Worm (Caenorhabditis elegans) whole organism, early embryonic: Measurements from ENCODE around the gene cest-7.

Experiments used
- B0310.2 ChIP-seq: sonication (generic microtip); optimal IDR thresholded peaks from 2 replicates; lab custom pipeline; 2016; ENCODE audit warnings: mild to moderate bottlenecking, missing genetic modification characterization, missing compliant biosample characterization
- F13C5.2 ChIP-seq: sonication (generic microtip); optimal IDR thresholded peaks from 2 replicates; lab custom pipeline; 2017; ENCODE audit warnings: mild to moderate bottlenecking, missing genetic modification characterization, inconsistent platforms, missing compliant biosample characterization
- aly-1 ChIP-seq: sonication (generic microtip); optimal IDR thresholded peaks from 2 replicates; lab custom pipeline; 2016; ENCODE audit warnings: missing genetic modification characterization, missing compliant biosample characterization
- ama-1 ChIP-seq: fragments of 150-350 bp; optimal IDR thresholded peaks from 2 replicates; lab custom pipeline; 2014
- ceh-13 ChIP-seq: fragments of 200-800 bp; sonication (Bioruptor generic); optimal IDR thresholded peaks from 2 replicates; lab custom pipeline; 2018; ENCODE audit warnings: mild to moderate bottlenecking, missing genetic modification characterization, missing compliant biosample characterization
- ceh-36 ChIP-seq: sonication (generic microtip); optimal IDR thresholded peaks from 2 replicates; lab custom pipeline; 2016; ENCODE audit warnings: missing genetic modification characterization, inconsistent platforms, missing compliant biosample characterization
- ets-7 ChIP-seq: sonication (generic microtip); optimal IDR thresholded peaks from 2 replicates; lab custom pipeline; 2016; ENCODE audit warnings: missing genotype, missing genetic modification characterization, missing compliant biosample characterization
- flt-1 ChIP-seq: fragments of 200-800 bp; sonication (Bioruptor generic); IDR thresholded peaks from 2 replicates; pipeline ENCODE4 v1.3.6; 2022; ENCODE audit warnings: missing genetic modification characterization, missing compliant biosample characterization
- hmbx-1 ChIP-seq: sonication (generic microtip); optimal IDR thresholded peaks from 2 replicates; lab custom pipeline; 2016; ENCODE audit warnings: mild to moderate bottlenecking, missing genetic modification characterization, missing compliant biosample characterization
- hmg-4 ChIP-seq: fragments of 200-800 bp; sonication (Bioruptor generic); optimal IDR thresholded peaks from 2 replicates; lab custom pipeline; 2018; ENCODE audit warnings: mild to moderate bottlenecking, missing genetic modification characterization, missing compliant biosample characterization
- hnd-1 ChIP-seq: sonication (generic microtip); optimal IDR thresholded peaks from 2 replicates; lab custom pipeline; 2016; ENCODE audit warnings: missing genetic modification characterization, missing compliant biosample characterization
- pes-1 ChIP-seq: fragments of 200-800 bp; sonication (Bioruptor generic); IDR thresholded peaks from 2 replicates; pipeline ENCODE4 v1.3.6; 2022; ENCODE audit warnings: missing genetic modification reagents, missing genetic modification characterization, missing compliant biosample characterization
- scrt-1 ChIP-seq: fragments of 200-800 bp; sonication (Bioruptor generic); IDR thresholded peaks from 2 replicates; pipeline ENCODE4 v1.3.6; 2022; ENCODE audit warnings: missing genetic modification characterization, missing compliant biosample characterization
- sea-1 ChIP-seq: fragments of 200-800 bp; sonication (Bioruptor generic); conservative IDR thresholded peaks from 2 replicates; pipeline ENCODE4 v1.3.6; 2022; ENCODE audit warnings: missing genetic modification characterization, missing compliant biosample characterization
- tbx-11 ChIP-seq: fragments of 200-800 bp; sonication (Bioruptor generic); IDR thresholded peaks from 2 replicates; pipeline ENCODE4 v1.3.6; 2022; ENCODE audit warnings: missing genetic modification characterization, missing compliant biosample characterization
- tbx-37 ChIP-seq: fragments of 200-800 bp; sonication (Bioruptor generic); conservative IDR thresholded peaks from 2 replicates; pipeline ENCODE4 v1.3.6; 2022; ENCODE audit warnings: missing genetic modification reagents, missing genetic modification characterization, missing compliant biosample characterization
- tra-4 ChIP-seq: sonication (generic microtip); optimal IDR thresholded peaks from 2 replicates; lab custom pipeline; 2017; ENCODE audit warnings: missing genetic modification characterization, missing compliant biosample characterization

Gene cest-7

DNA sequence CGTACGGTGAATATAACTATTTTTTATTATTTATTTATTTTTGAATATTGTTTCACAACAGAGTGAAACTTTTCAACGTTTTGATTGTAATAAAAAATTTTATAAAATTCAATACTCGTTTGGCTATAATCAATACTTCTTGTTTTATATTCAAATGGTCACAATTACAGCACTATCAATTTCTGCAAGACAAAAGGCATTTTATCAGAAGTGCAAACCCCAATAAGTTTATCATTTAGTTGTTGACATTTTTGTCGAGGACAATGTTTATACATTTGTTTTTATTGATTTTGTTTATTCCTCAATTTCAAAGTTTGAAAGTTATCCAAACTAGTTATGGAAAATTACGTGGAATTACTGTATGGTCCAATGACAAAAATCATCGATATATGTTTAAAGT, 3.8 kb upstream of the cest-7 start, which contains the start of gene cest-9.1:
cest-9.1 (plus strand) TSS at position 213 of the 400 bp plus-strand sequence.
- TF ChIP-seq hnd-1: no peak
- TF ChIP-seq tbx-11 (GFP tag; lab: Robert Waterston, UW): no peak
- TF ChIP-seq pes-1 (GFP tag; lab: Robert Waterston, UW): no peak
- no peak for TF ChIP-seq ceh-13 (GFP tag; lab: Kevin White, UChicago)
- TF ChIP-seq ets-7 (tag; lab: Kevin White, UChicago): no peak

ce11 chrX:12227130-12227529, 2.6 kb upstream of the cest-7 start:
- TF ChIP-seq B0310.2 (tag; lab: Kevin White, UChicago) (no peak), ama-1 (lab: Kevin White, UChicago) (no peak), tbx-11 (GFP tag; lab: Robert Waterston, UW) (no peak), tra-4 (tag; lab: Kevin White, UChicago) (no peak), ceh-36 (tag; lab: Kevin White, UChicago) (no peak), aly-1 (tag; lab: Kevin White, UChicago) (no peak), ceh-13 (GFP tag; lab: Kevin White, UChicago) (no peak), hmg-4 (no peak), tbx-37 (no peak), ets-7 (tag; lab: Kevin White, UChicago) (no peak), F13C5.2 (tag; lab: Kevin White, UChicago) (no peak)

DNA sequence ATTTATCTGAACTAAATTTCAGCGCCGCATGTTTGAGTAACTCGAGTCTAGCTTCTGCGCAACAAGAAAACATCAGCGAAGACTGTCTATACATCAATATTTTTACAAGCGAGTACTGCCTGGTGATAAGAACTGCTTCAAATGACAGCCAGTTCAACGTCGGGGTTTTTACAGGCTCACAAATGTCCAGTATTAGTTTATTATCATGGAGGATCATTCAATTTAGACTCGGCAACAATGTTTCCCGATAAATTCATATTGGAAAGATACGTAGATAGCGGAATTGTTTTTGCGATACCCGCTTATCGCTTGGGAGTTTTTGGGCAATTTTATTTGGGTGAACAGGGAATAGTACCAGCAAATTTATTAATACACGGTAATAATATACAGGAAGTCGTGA, 606 bp downstream of the cest-7 start:
- TF ChIP-seq scrt-1 (no peak), ets-7 (tag; lab: Kevin White, UChicago) (no peak), pes-1 (GFP tag; lab: Robert Waterston, UW) (no peak), ceh-13 (GFP tag; lab: Kevin White, UChicago) (no peak), tbx-11 (GFP tag; lab: Robert Waterston, UW) (no peak), F13C5.2 (tag; lab: Kevin White, UChicago) (no peak), tbx-37 (no peak), B0310.2 (tag; lab: Kevin White, UChicago) (no peak), flt-1 (GFP tag; lab: Robert Waterston, UW) (no peak), hmg-4 (no peak), aly-1 (tag; lab: Kevin White, UChicago) (no peak), ama-1 (lab: Kevin White, UChicago) (no peak), sea-1 (no peak), tra-4 (tag; lab: Kevin White, UChicago) (no peak), hnd-1 (no peak), hmbx-1 (no peak), ceh-36 (tag; lab: Kevin White, UChicago) (no peak)

ce11 chrX:12234424-12234823, 4.7 kb downstream of the cest-7 start:
- TF ChIP-seq sea-1 (no peak), B0310.2 (tag; lab: Kevin White, UChicago) (no peak), flt-1 (GFP tag; lab: Robert Waterston, UW) (no peak), tbx-37 (no peak), hmg-4 (no peak), aly-1 (tag; lab: Kevin White, UChicago) (no peak), ceh-36 (tag; lab: Kevin White, UChicago) (no peak), ama-1 (lab: Kevin White, UChicago) (no peak), ets-7 (tag; lab: Kevin White, UChicago) (no peak), ceh-13 (GFP tag; lab: Kevin White, UChicago) (no peak), hnd-1 (no peak), hmbx-1 (no peak), F13C5.2 (tag; lab: Kevin White, UChicago) (no peak)

DNA sequence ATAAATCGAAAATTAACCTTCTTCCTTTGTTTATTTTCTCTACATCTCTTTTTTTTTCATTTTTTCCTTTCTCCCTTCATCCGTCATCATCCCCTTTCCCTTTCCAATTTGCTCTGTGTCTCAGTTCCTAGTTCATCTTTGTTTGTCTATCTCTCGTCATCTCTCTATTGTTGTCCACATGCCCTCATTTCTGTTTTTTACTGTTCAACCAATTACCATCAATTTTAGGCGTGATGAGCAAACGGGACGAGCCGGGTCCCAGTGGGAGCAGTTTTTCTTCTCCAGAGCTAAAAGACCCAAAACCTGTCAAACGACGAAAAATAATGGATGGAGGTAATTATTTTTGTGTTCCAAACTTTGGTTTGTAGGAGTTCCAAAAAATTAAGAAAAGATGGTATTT, 5.6 kb downstream of the cest-7 start, which contains the start of gene C23H4.6:
C23H4.6 (plus strand) TSS at position 219 of the 400 bp plus-strand sequence.
- TF ChIP-seq flt-1 (GFP tag; lab: Robert Waterston, UW): no peak
- no peak for TF ChIP-seq tbx-37
- no peak for TF ChIP-seq ceh-36 (tag; lab: Kevin White, UChicago)
- TF ChIP-seq tbx-11 (GFP tag; lab: Robert Waterston, UW): no peak
- TF ChIP-seq F13C5.2 (tag; lab: Kevin White, UChicago): no peak

ce11 chrX:12241457-12241856, 11.7 kb downstream of the cest-7 start, which contains the start of gene cest-3:
cest-3 (plus strand) TSS chrX:12241646.
- TF ChIP-seq hnd-1: no peak
- TF ChIP-seq sea-1: no peak
- TF ChIP-seq tra-4 (tag; lab: Kevin White, UChicago): no peak
- no peak for TF ChIP-seq tbx-37
- TF ChIP-seq hmg-4: no peak
- TF ChIP-seq B0310.2 (tag; lab: Kevin White, UChicago): no peak
- no peak for TF ChIP-seq tbx-11 (GFP tag; lab: Robert Waterston, UW)
- no peak for TF ChIP-seq ama-1 (lab: Kevin White, UChicago)
- TF ChIP-seq hmbx-1: no peak
- TF ChIP-seq ets-7 (tag; lab: Kevin White, UChicago): no peak
- no peak for TF ChIP-seq scrt-1
- no peak for TF ChIP-seq flt-1 (GFP tag; lab: Robert Waterston, UW)
- no peak for TF ChIP-seq pes-1 (GFP tag; lab: Robert Waterston, UW)
- no peak for TF ChIP-seq aly-1 (tag; lab: Kevin White, UChicago)
- TF ChIP-seq ceh-13 (GFP tag; lab: Kevin White, UChicago): no peak

DNA sequence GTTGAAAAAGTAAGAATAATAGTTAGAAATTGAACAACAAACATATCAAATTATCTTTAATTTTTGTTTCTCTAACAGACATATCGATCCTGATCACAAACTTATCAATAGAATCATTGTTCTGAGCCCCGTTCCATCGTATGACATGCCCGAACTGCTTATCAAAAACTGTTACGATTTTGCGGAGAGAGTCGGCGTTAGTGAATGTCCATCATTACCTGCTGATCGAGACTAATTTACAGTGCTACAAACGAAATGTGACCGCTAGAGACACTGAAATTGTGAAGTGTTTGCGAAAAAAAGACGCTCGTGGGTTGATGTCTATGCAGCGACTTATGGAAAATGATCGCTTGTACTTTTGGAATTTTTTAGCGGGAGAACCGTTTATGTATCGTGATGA, 13.2 kb downstream of the cest-7 start:
- no peak for TF ChIP-seq sea-1

DNA sequence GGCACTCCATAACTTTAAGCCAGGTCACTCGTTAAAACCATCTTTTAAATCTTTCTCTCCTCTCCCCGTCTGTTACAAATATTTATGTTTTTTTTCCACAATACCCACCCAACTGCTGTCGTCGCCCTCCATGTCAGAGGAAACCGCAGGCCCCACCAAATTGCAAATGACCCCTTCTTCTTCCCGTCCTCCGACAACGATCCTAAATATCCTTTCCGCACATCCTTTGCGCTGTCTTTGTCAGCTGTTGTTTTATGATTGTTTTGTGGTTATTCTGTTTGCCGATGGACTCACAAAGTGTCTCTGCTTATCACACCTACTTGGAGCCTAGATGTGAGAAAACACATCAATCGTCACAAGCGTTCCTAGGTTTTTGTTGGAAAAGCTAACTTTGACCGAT, 18.4 kb downstream of the cest-7 start:
- no peak for TF ChIP-seq hmg-4
- TF ChIP-seq flt-1 (GFP tag; lab: Robert Waterston, UW): no peak
- TF ChIP-seq F13C5.2 (tag; lab: Kevin White, UChicago): no peak
- TF ChIP-seq ama-1 (lab: Kevin White, UChicago): no peak
- no peak for TF ChIP-seq aly-1 (tag; lab: Kevin White, UChicago)
- no peak for TF ChIP-seq ceh-13 (GFP tag; lab: Kevin White, UChicago)
- TF ChIP-seq pes-1 (GFP tag; lab: Robert Waterston, UW): no peak
- TF ChIP-seq hmbx-1: no peak
